Worm (Caenorhabditis elegans) whole organism, L1 larva: ENCODE results near the gene srt-27.

Experiments
- C16A3.4 ChIP-seq: fragments of 150-350 bp; optimal IDR thresholded peaks from 2 replicates; lab custom pipeline; 2014; ENCODE audit warnings: missing biosample characterization, missing genetic modification characterization
- F16B12.6 ChIP-seq: fragments of 150-350 bp; optimal IDR thresholded peaks from 2 replicates; lab custom pipeline; 2014; ENCODE audit warnings: missing biosample characterization, missing genetic modification characterization
- aha-1 ChIP-seq: fragments of 150-350 bp; optimal IDR thresholded peaks from 2 replicates; lab custom pipeline; 2014; ENCODE audit warnings: missing biosample characterization, missing genetic modification characterization
- alr-1 ChIP-seq: fragments of 200-800 bp; sonication (Bioruptor generic); optimal IDR thresholded peaks from 2 replicates; lab custom pipeline; 2018; ENCODE audit warnings: borderline replicate concordance, mild to moderate bottlenecking, missing genetic modification characterization, missing compliant biosample characterization
- aly-2 ChIP-seq: fragments of 150-350 bp; optimal IDR thresholded peaks from 2 replicates; lab custom pipeline; 2014; ENCODE audit warnings: missing biosample characterization, missing genetic modification characterization
- ama-1 ChIP-seq: fragments of 150-350 bp; optimal IDR thresholded peaks from 2 replicates; lab custom pipeline; 2014
- ceh-82 ChIP-seq, 3 experiments: fragments of 150-350 bp in 1 of 3; sonication (generic microtip) in 2 of 3; optimal IDR thresholded peaks; 2 replicates each; lab custom pipeline; 2014 to 2017; ENCODE audit warnings: missing biosample characterization in 3 of 3, missing genetic modification characterization in 3 of 3
- ces-1 ChIP-seq: fragments of 150-350 bp; optimal IDR thresholded peaks from 2 replicates; lab custom pipeline; 2014; ENCODE audit warnings: missing biosample characterization, missing genetic modification reagents, missing genetic modification characterization
- dpl-1 ChIP-seq, 3 experiments: fragments of 150-350 bp in 2 of 3; sonication (generic microtip) in 1 of 3; optimal IDR thresholded peaks; 2 replicates each; lab custom pipeline; 2014 to 2017; ENCODE audit warnings: missing biosample characterization in 3 of 3, missing genetic modification characterization in 3 of 3, missing genetic modification reagents in 3 of 3
- egl-13 ChIP-seq: sonication (generic microtip); optimal IDR thresholded peaks from 2 replicates; lab custom pipeline; 2016; ENCODE audit warnings: missing genotype, missing genetic modification reagents, missing genetic modification characterization, missing compliant biosample characterization
- egl-27 ChIP-seq, 2 experiments: fragments of 150-350 bp in 1 of 2; sonication (generic microtip); optimal IDR thresholded peaks; 3 replicates each; lab custom pipeline; 2017 to 2018; ENCODE audit warnings: missing biosample characterization in 2 of 2, missing genetic modification characterization in 2 of 2, missing genetic modification reagents in 2 of 2
- elt-2 ChIP-seq: sonication (generic microtip); optimal IDR thresholded peaks from 2 replicates; lab custom pipeline; 2016; ENCODE audit warnings: missing genetic modification characterization, mild to moderate bottlenecking, inconsistent platforms, missing compliant biosample characterization, missing genetic modification reagents
- ets-5 ChIP-seq: fragments of 200-800 bp; sonication (Bioruptor generic); IDR thresholded peaks from 2 replicates; pipeline ENCODE4 v1.3.6; 2022; ENCODE audit warnings: missing genetic modification characterization, missing compliant biosample characterization
- grh-1 ChIP-seq: fragments of 200-800 bp; sonication (Bioruptor generic); IDR thresholded peaks from 2 replicates; pipeline ENCODE4 v1.3.6; 2022; ENCODE audit warnings: missing genetic modification reagents, missing genetic modification characterization, missing compliant biosample characterization
- hpl-2 ChIP-seq: fragments of 150-350 bp; optimal IDR thresholded peaks from 2 replicates; lab custom pipeline; 2014; ENCODE audit warnings: missing biosample characterization, missing genetic modification reagents, missing genetic modification characterization
- irx-1 ChIP-seq: sonication (generic microtip); optimal IDR thresholded peaks from 2 replicates; lab custom pipeline; 2016; ENCODE audit warnings: missing genetic modification characterization, missing compliant biosample characterization
- lin-14 ChIP-seq: fragments of 200-800 bp; sonication (Bioruptor generic); optimal IDR thresholded peaks from 2 replicates; lab custom pipeline; 2018; ENCODE audit warnings: mild to moderate bottlenecking, missing genetic modification characterization, moderate library complexity, missing compliant biosample characterization
- lin-35 ChIP-seq, 2 experiments: fragments of 150-350 bp; optimal IDR thresholded peaks; 2 replicates each; lab custom pipeline; 2014; ENCODE audit warnings: missing biosample characterization in 2 of 2, missing genetic modification characterization in 2 of 2, missing genetic modification reagents in 2 of 2
- lin-39 ChIP-seq: fragments of 150-350 bp; optimal IDR thresholded peaks from 2 replicates; lab custom pipeline; 2014; ENCODE audit warnings: missing biosample characterization, missing genetic modification reagents, missing genetic modification characterization
- lir-3 ChIP-seq: sonication (generic microtip); optimal IDR thresholded peaks from 2 replicates; lab custom pipeline; 2016; ENCODE audit warnings: mild to moderate bottlenecking, missing genetic modification characterization, moderate library complexity, missing compliant biosample characterization; ENCODE audit not compliant: poor library complexity
- nhr-19 ChIP-seq: fragments of 200-800 bp; sonication (Bioruptor generic); conservative IDR thresholded peaks from 2 replicates; pipeline ENCODE4 v1.3.6; 2022; ENCODE audit warnings: missing genetic modification characterization, missing compliant biosample characterization
- nhr-20 ChIP-seq: sonication (generic microtip); optimal IDR thresholded peaks from 2 replicates; lab custom pipeline; 2016; ENCODE audit warnings: mild to moderate bottlenecking, missing genetic modification characterization, missing compliant biosample characterization
- nhr-71 ChIP-seq: sonication (generic microtip); optimal IDR thresholded peaks from 2 replicates; lab custom pipeline; 2016; ENCODE audit warnings: mild to moderate bottlenecking, missing genetic modification characterization, moderate library complexity, missing compliant biosample characterization
- nhr-76 ChIP-seq: sonication (generic microtip); optimal IDR thresholded peaks from 2 replicates; lab custom pipeline; 2017; ENCODE audit warnings: missing biosample characterization, missing genetic modification characterization
- nhr-85 ChIP-seq: sonication (generic microtip); peaks from one replicate; lab custom pipeline; 2016; ENCODE audit warnings: missing genetic modification characterization, inconsistent platforms, missing compliant biosample characterization
- rnt-1 ChIP-seq: sonication (generic microtip); optimal IDR thresholded peaks from 2 replicates; lab custom pipeline; 2016; ENCODE audit warnings: mild to moderate bottlenecking, missing genetic modification characterization, moderate library complexity, missing compliant biosample characterization
- skn-1 ChIP-seq: fragments of 150-350 bp; optimal IDR thresholded peaks from 2 replicates; lab custom pipeline; 2014; ENCODE audit warnings: missing biosample characterization, missing genetic modification characterization
- swsn-7 ChIP-seq: sonication (generic microtip); optimal IDR thresholded peaks from 2 replicates; lab custom pipeline; 2016; ENCODE audit warnings: missing genetic modification characterization, missing compliant biosample characterization
- unc-130 ChIP-seq: fragments of 150-350 bp; optimal IDR thresholded peaks from 2 replicates; lab custom pipeline; 2017; ENCODE audit warnings: missing biosample characterization, missing genetic modification characterization, inconsistent platforms
- unc-62 ChIP-seq: fragments of 150-350 bp; optimal IDR thresholded peaks from 2 replicates; lab custom pipeline; 2014; ENCODE audit warnings: missing biosample characterization, missing genetic modification reagents, missing genetic modification characterization
- unc-98 ChIP-seq: fragments of 200-800 bp; sonication (Bioruptor generic); IDR thresholded peaks from 2 replicates; pipeline ENCODE4 v1.3.6; 2022; ENCODE audit warnings: missing genetic modification characterization, missing compliant biosample characterization
- vab-15 ChIP-seq: sonication (generic microtip); optimal IDR thresholded peaks from 2 replicates; lab custom pipeline; 2017; ENCODE audit warnings: missing genotype, mild to moderate bottlenecking, missing genetic modification characterization, missing compliant biosample characterization
- zip-4 ChIP-seq: fragments of 200-800 bp; sonication (Bioruptor generic); optimal IDR thresholded peaks from 2 replicates; lab custom pipeline; 2018; ENCODE audit warnings: mild to moderate bottlenecking, missing genetic modification characterization, moderate library complexity, missing compliant biosample characterization

The srt-27 gene

ce11 chrV:2720763-2721162 is at the start of gene srt-27:
srt-27 (minus strand) TSS chrV:2720863.
- no peak for TF ChIP-seq ces-1 (GFP tag; lab: Kevin White, UChicago)
- no peak for TF ChIP-seq C16A3.4 (tag; lab: Kevin White, UChicago)
- TF ChIP-seq dpl-1 (GFP tag; optimal IDR thresholded peaks at IDR 0.05; lab: Kevin White, UChicago): no peak
- no peak for TF ChIP-seq vab-15 (tag; lab: Kevin White, UChicago)
- TF ChIP-seq grh-1: no peak
- TF ChIP-seq hpl-2 (GFP tag; lab: Kevin White, UChicago): no peak
- TF ChIP-seq nhr-20 (tag; lab: Kevin White, UChicago): no peak
- TF ChIP-seq irx-1 (tag; lab: Kevin White, UChicago): no peak
- TF ChIP-seq unc-130 (tag; lab: Kevin White, UChicago): no peak
- TF ChIP-seq, all 84 proteins: peak for 0

- TF ChIP-seq egl-27 (tag; optimal IDR thresholded peaks at IDR 0.05; lab: Kevin White, UChicago) (no peak), aly-2 (tag; lab: Kevin White, UChicago) (no peak), vab-15 (tag; lab: Kevin White, UChicago) (no peak), nhr-85 (tag; lab: Kevin White, UChicago) (peak; percentile 64)
Observed at ce11 chrV:2769754-2770153, 49.1 kb upstream of the srt-27 start, which contains the start of gene dhs-15. dhs-15 (minus strand) TSS chrV:2769854.

ce11 chrV:2767465-2767864 is 46.8 kb upstream of the srt-27 start, which contains the start of gene R05D8.9:
R05D8.9 (minus strand) TSS chrV:2767565.
- no peak for TF ChIP-seq ceh-82 (tag; optimal IDR thresholded peaks at IDR 0.05; lab: Kevin White, UChicago)
- no peak for TF ChIP-seq ces-1 (GFP tag; lab: Kevin White, UChicago)
- TF ChIP-seq, all 84 proteins: peak for 0

- TF ChIP-seq elt-2 (tag; lab: Kevin White, UChicago) (peak; percentile 71), lin-35 (GFP tag; optimal IDR thresholded peaks at IDR 0.05; lab: Kevin White, UChicago) (peak in 1 of 2 experiments; percentile 21), ama-1 (lab: Kevin White, UChicago) (no peak)
Observed at ce11 chrV:2765052-2765451, 44.4 kb upstream of the srt-27 start, which contains the start of gene dhs-14. dhs-14 (minus strand) TSS chrV:2765200.

ce11 chrV:2763105-2763504 is 42.4 kb upstream of the srt-27 start, which contains the start of gene R05D8.7:
R05D8.7 (minus strand) TSS chrV:2763208.
- TF ChIP-seq ets-5 (GFP tag; lab: Robert Waterston, UW) (no peak), skn-1 (tag; lab: Kevin White, UChicago) (peak; percentile 32), nhr-20 (tag; lab: Kevin White, UChicago) (peak; percentile 57), egl-13 (tag; lab: Kevin White, UChicago) (no peak)

ce11 chrV:2761470-2761869 is 40.8 kb upstream of the srt-27 start:
- no peak for TF ChIP-seq hpl-2 (GFP tag; lab: Kevin White, UChicago)
- no peak for TF ChIP-seq nhr-71 (tag; lab: Kevin White, UChicago)
- TF ChIP-seq rnt-1 (tag; lab: Kevin White, UChicago): no peak
- TF ChIP-seq nhr-19 (GFP tag; lab: Robert Waterston, UW): no peak
- TF ChIP-seq aha-1 (tag; lab: Kevin White, UChicago): no peak
- no peak for TF ChIP-seq lin-39
- TF ChIP-seq lin-14 (GFP tag; lab: Kevin White, UChicago): no peak
- no peak for TF ChIP-seq unc-62 (GFP tag; lab: Kevin White, UChicago)
- no peak for TF ChIP-seq vab-15 (tag; lab: Kevin White, UChicago)
- TF ChIP-seq alr-1: no peak
- TF ChIP-seq nhr-76 (tag; lab: Kevin White, UChicago): no peak
- TF ChIP-seq swsn-7 (tag; lab: Kevin White, UChicago): no peak
- TF ChIP-seq unc-130 (tag; lab: Kevin White, UChicago): no peak
- TF ChIP-seq nhr-20 (tag; lab: Kevin White, UChicago): no peak
- no peak for TF ChIP-seq F16B12.6 (tag; lab: Kevin White, UChicago)
- TF ChIP-seq unc-98: no peak
- TF ChIP-seq aly-2 (tag; lab: Kevin White, UChicago): no peak
- TF ChIP-seq lir-3: no peak
- TF ChIP-seq grh-1: no peak
- no peak for TF ChIP-seq zip-4
